Worm (Caenorhabditis elegans): ENCODE results near the gene F37B12.3.

F37B12.3 gene

ce11 chrII:9072769-9073168, 31.6 kb upstream of the F37B12.3 start:
- TF ChIP-seq ttx-3 (tag; optimal IDR thresholded peaks at IDR 0.05), result no peak
- no peak for TF ChIP-seq C08G9.2 (tag; optimal IDR thresholded peaks at IDR 0.05)
- no peak for TF ChIP-seq nhr-232 (tag; optimal IDR thresholded peaks at IDR 0.05)
- TF ChIP-seq fkh-10 (GFP tag; optimal IDR thresholded peaks at IDR 0.05), result no peak
- no peak for TF ChIP-seq mec-3 (tag; optimal IDR thresholded peaks at IDR 0.05; ENCODE audit: borderline replicate concordance)
- TF ChIP-seq ceh-19 (GFP tag; optimal IDR thresholded peaks at IDR 0.05), result no peak
- TF ChIP-seq ceh-22 (tag; optimal IDR thresholded peaks at IDR 0.05), result no peak
- TF ChIP-seq eyg-1 (tag; optimal IDR thresholded peaks at IDR 0.05), result no peak
- TF ChIP-seq ceh-2 (tag; optimal IDR thresholded peaks at IDR 0.05), result no peak
- TF ChIP-seq pag-3 (tag; optimal IDR thresholded peaks at IDR 0.05; ENCODE audit: borderline replicate concordance), result no peak
- TF ChIP-seq lim-6 (tag; optimal IDR thresholded peaks at IDR 0.05), result no peak
- no peak for TF ChIP-seq hlh-6 (tag; optimal IDR thresholded peaks at IDR 0.05)
- TF ChIP-seq dve-1 (tag; optimal IDR thresholded peaks at IDR 0.05), result no peak
- TF ChIP-seq madf-2 (tag; optimal IDR thresholded peaks at IDR 0.05), result no peak
- no peak for TF ChIP-seq elt-2 (tag; optimal IDR thresholded peaks at IDR 0.05)
- TF ChIP-seq fax-1 (tag; optimal IDR thresholded peaks at IDR 0.05), result no peak
- TF ChIP-seq tbx-2 (tag; optimal IDR thresholded peaks at IDR 0.05), result no peak
- TF ChIP-seq zip-5 (tag; optimal IDR thresholded peaks at IDR 0.05), result no peak
- no peak for TF ChIP-seq F13H6.1 (tag; optimal IDR thresholded peaks at IDR 0.05)

- TF ChIP-seq zip-5 (tag; optimal IDR thresholded peaks at IDR 0.05) (no peak), madf-2 (tag; optimal IDR thresholded peaks at IDR 0.05) (no peak), npax-4 (tag; optimal IDR thresholded peaks at IDR 0.05) (no peak), F13H6.1 (tag; optimal IDR thresholded peaks at IDR 0.05) (no peak), pat-9 (tag; optimal IDR thresholded peaks at IDR 0.05) (no peak), unc-42 (tag; optimal IDR thresholded peaks at IDR 0.05) (no peak), pqm-1 (tag; optimal IDR thresholded peaks at IDR 0.05) (no peak), ttx-3 (tag; optimal IDR thresholded peaks at IDR 0.05) (no peak), ceh-14 (tag; optimal IDR thresholded peaks at IDR 0.05) (no peak), rnt-1 (tag; optimal IDR thresholded peaks at IDR 0.05) (no peak), dve-1 (tag; optimal IDR thresholded peaks at IDR 0.05) (no peak), mec-3 (tag; optimal IDR thresholded peaks at IDR 0.05; ENCODE audit: borderline replicate concordance) (no peak)
Observed at ce11 chrII:9070740-9071139, 29.5 kb upstream of the F37B12.3 start, which contains the start of gene T24B8.4. Gene T24B8.4, minus strand, starts transcription at chrII:9070840.

ce11 chrII:9069836-9070235, 28.6 kb upstream of the F37B12.3 start:
- TF ChIP-seq ceh-31 (tag; optimal IDR thresholded peaks at IDR 0.05) (no peak), sdc-2 (tag; optimal IDR thresholded peaks at IDR 0.05) (no peak), sox-4 (tag; optimal IDR thresholded peaks at IDR 0.05) (no peak), pag-3 (tag; optimal IDR thresholded peaks at IDR 0.05; ENCODE audit: borderline replicate concordance) (no peak), ref-2 (tag; optimal IDR thresholded peaks at IDR 0.05) (no peak), pax-1 (tag; optimal IDR thresholded peaks at IDR 0.05) (no peak), ahr-1 (tag; optimal IDR thresholded peaks at IDR 0.05) (no peak), pat-9 (tag; optimal IDR thresholded peaks at IDR 0.05) (no peak), elt-4 (tag; optimal IDR thresholded peaks at IDR 0.05) (no peak), ztf-16 (tag; optimal IDR thresholded peaks at IDR 0.05) (no peak), C08G9.2 (tag; optimal IDR thresholded peaks at IDR 0.05) (no peak)

- TF ChIP-seq mec-3 (tag; optimal IDR thresholded peaks at IDR 0.05; ENCODE audit: borderline replicate concordance), result no peak
- TF ChIP-seq pros-1 (tag; optimal IDR thresholded peaks at IDR 0.05), result no peak
- no peak for TF ChIP-seq ama-1 (optimal IDR thresholded peaks at IDR 0.05)
- no peak for TF ChIP-seq ttx-3 (tag; optimal IDR thresholded peaks at IDR 0.05)
- no peak for TF ChIP-seq ceh-6 (GFP tag; optimal IDR thresholded peaks at IDR 0.05)
- TF ChIP-seq zip-5 (tag; optimal IDR thresholded peaks at IDR 0.05), result no peak
- no peak for TF ChIP-seq unc-42 (tag; optimal IDR thresholded peaks at IDR 0.05)
- no peak for TF ChIP-seq tbx-2 (tag; optimal IDR thresholded peaks at IDR 0.05)
- no peak for TF ChIP-seq tbx-7 (tag; optimal IDR thresholded peaks at IDR 0.05)
- TF ChIP-seq hlh-13 (GFP tag; optimal IDR thresholded peaks at IDR 0.05), result no peak
- no peak for TF ChIP-seq rnt-1 (tag; optimal IDR thresholded peaks at IDR 0.05)
- no peak for TF ChIP-seq madf-2 (tag; optimal IDR thresholded peaks at IDR 0.05)
- no peak for TF ChIP-seq eyg-1 (tag; optimal IDR thresholded peaks at IDR 0.05)
- TF ChIP-seq pha-4 (tag; optimal IDR thresholded peaks at IDR 0.05), result no peak
- TF ChIP-seq pag-3 (tag; optimal IDR thresholded peaks at IDR 0.05; ENCODE audit: borderline replicate concordance), result no peak
- TF ChIP-seq ceh-30 (tag; optimal IDR thresholded peaks at IDR 0.05), result no peak
Observed at ce11 chrII:9064437-9064836, 23.2 kb upstream of the F37B12.3 start.
